Fruit fly (Drosophila melanogaster) whole organism, embryonic: Measurements from ENCODE around the gene CG10089.

Experiments
- Abd-B ChIP-seq: fragments of 200-800 bp; sonication (Bioruptor generic); optimal IDR thresholded peaks from 2 replicates; lab custom pipeline; 2018; ENCODE audit warnings: missing biosample characterization, mild to moderate bottlenecking, missing genetic modification characterization, moderate library complexity
- Adf1 ChIP-seq: fragments of 200-800 bp; sonication (Bioruptor generic); IDR thresholded peaks from 2 replicates; pipeline ENCODE4 v1.3.6; 2022; ENCODE audit warnings: missing biosample characterization, missing genetic modification characterization
- Atf6 ChIP-seq: fragments of 200-800 bp; sonication (Bioruptor generic); IDR thresholded peaks from 2 replicates; pipeline ENCODE4 v1.3.6; 2022; ENCODE audit warnings: missing biosample characterization, missing genetic modification characterization
- B-H1 ChIP-seq: fragments of 200-800 bp; sonication (Bioruptor generic); IDR thresholded peaks from 3 replicates; pipeline ENCODE4 v1.3.6; 2022; ENCODE audit warnings: missing biosample characterization, missing genetic modification characterization
- Bgb ChIP-seq: fragments of 200-800 bp; sonication (Bioruptor generic); IDR thresholded peaks from 2 replicates; pipeline ENCODE4 v1.3.6; 2022; ENCODE audit warnings: missing biosample characterization, missing genetic modification characterization; ENCODE audit not compliant: partially characterized antibody
- CG10565 ChIP-seq: fragments of 200-800 bp; sonication (Bioruptor generic); optimal IDR thresholded peaks from 3 replicates; lab custom pipeline; 2016; ENCODE audit warnings: missing biosample characterization, mild to moderate bottlenecking, missing genetic modification characterization
- CG10979 ChIP-seq: fragments of 200-800 bp; sonication (Bioruptor generic); optimal IDR thresholded peaks from 2 replicates; lab custom pipeline; 2018; ENCODE audit warnings: missing biosample characterization, mild to moderate bottlenecking, missing genetic modification characterization, moderate library complexity
- CG12299 ChIP-seq: fragments of 200-800 bp; sonication (Bioruptor generic); optimal IDR thresholded peaks from 2 replicates; lab custom pipeline; 2018; ENCODE audit warnings: missing biosample characterization, mild to moderate bottlenecking, missing genetic modification characterization
- CG12659 ChIP-seq: fragments of 200-800 bp; sonication (Bioruptor generic); optimal IDR thresholded peaks from 3 replicates; lab custom pipeline; 2017; ENCODE audit warnings: mild to moderate bottlenecking, missing biosample characterization, missing genetic modification reagents, missing genetic modification characterization
- CG12769 ChIP-seq: fragments of 200-800 bp; sonication (Bioruptor generic); optimal IDR thresholded peaks from 2 replicates; lab custom pipeline; 2019; ENCODE audit warnings: missing biosample characterization, mild to moderate bottlenecking, missing genetic modification characterization, moderate library complexity
- CG14860 ChIP-seq: fragments of 200-800 bp; sonication (Bioruptor generic); IDR thresholded peaks from 3 replicates; pipeline ENCODE4 v1.3.6; 2022; ENCODE audit warnings: missing biosample characterization, missing genetic modification characterization; ENCODE audit not compliant: partially characterized antibody
- CG14965 ChIP-seq: fragments of 200-800 bp; sonication (Bioruptor generic); optimal IDR thresholded peaks from 2 replicates; lab custom pipeline; 2016; ENCODE audit warnings: missing biosample characterization, missing genetic modification characterization, borderline replicate concordance
- CG2202 ChIP-seq: fragments of 200-800 bp; sonication (Bioruptor generic); optimal IDR thresholded peaks from 2 replicates; lab custom pipeline; 2018; ENCODE audit warnings: missing biosample characterization, mild to moderate bottlenecking, missing genetic modification characterization
- CG2889 ChIP-seq: fragments of 200-800 bp; sonication (Bioruptor generic); IDR thresholded peaks from 3 replicates; pipeline ENCODE4 v1.3.6; 2022; ENCODE audit warnings: missing biosample characterization, missing genetic modification characterization
- CG31365 ChIP-seq: fragments of 200-800 bp; sonication (Bioruptor generic); optimal IDR thresholded peaks from 2 replicates; lab custom pipeline; 2018; ENCODE audit warnings: missing biosample characterization, mild to moderate bottlenecking, missing genetic modification characterization
- CG34224 ChIP-seq: fragments of 200-800 bp; sonication (Bioruptor generic); IDR thresholded peaks from 3 replicates; pipeline ENCODE4 v1.3.6; 2022; ENCODE audit warnings: missing biosample characterization, missing genetic modification characterization; ENCODE audit not compliant: partially characterized antibody
- CG3847 ChIP-seq: fragments of 200-800 bp; sonication (Bioruptor generic); IDR thresholded peaks from 2 replicates; pipeline ENCODE4 v1.3.6; 2022; ENCODE audit warnings: missing biosample characterization, missing genetic modification characterization
- CG4282 ChIP-seq: fragments of 200-800 bp; sonication (Bioruptor generic); optimal IDR thresholded peaks from 2 replicates; lab custom pipeline; 2016; ENCODE audit warnings: missing biosample characterization, missing genetic modification characterization
- CG4328 ChIP-seq: fragments of 200-800 bp; sonication (Bioruptor generic); optimal IDR thresholded peaks from 3 replicates; lab custom pipeline; 2017; ENCODE audit warnings: missing biosample characterization, missing genetic modification reagents, missing genetic modification characterization
- CG7271 ChIP-seq: fragments of 200-800 bp; sonication (Bioruptor generic); optimal IDR thresholded peaks from 2 replicates; lab custom pipeline; 2018; ENCODE audit warnings: missing biosample characterization, mild to moderate bottlenecking, missing genetic modification characterization, moderate library complexity
- CG9215 ChIP-seq: fragments of 200-800 bp; sonication (Bioruptor generic); IDR thresholded peaks from 2 replicates; pipeline ENCODE4 v1.3.6; 2022; ENCODE audit warnings: missing biosample characterization, missing genetic modification characterization
- CG9727 ChIP-seq: fragments of 200-800 bp; sonication (Bioruptor generic); optimal IDR thresholded peaks from 3 replicates; lab custom pipeline; 2017; ENCODE audit warnings: missing biosample characterization, mild to moderate bottlenecking, missing genetic modification characterization
- CG9876 ChIP-seq: fragments of 200-800 bp; sonication (Bioruptor generic); optimal IDR thresholded peaks from 2 replicates; lab custom pipeline; 2016; ENCODE audit warnings: missing biosample characterization, missing genetic modification characterization
- CHES-1-like ChIP-seq: fragments of 200-800 bp; sonication (Bioruptor generic); optimal IDR thresholded peaks from 2 replicates; lab custom pipeline; 2016; ENCODE audit warnings: missing biosample characterization, missing genetic modification characterization
- CkIIα-i1 ChIP-seq: fragments of 200-800 bp; sonication (Bioruptor generic); IDR thresholded peaks from 2 replicates; pipeline ENCODE4 v1.3.6; 2022; ENCODE audit warnings: missing biosample characterization, missing genetic modification characterization
- Dbx ChIP-seq: fragments of 200-800 bp; sonication (Bioruptor generic); IDR thresholded peaks from 3 replicates; pipeline ENCODE4 v1.3.6; 2022; ENCODE audit warnings: missing biosample characterization, missing genetic modification characterization
- Deaf1 ChIP-seq: fragments of 200-800 bp; optimal IDR thresholded peaks from 3 replicates; lab custom pipeline; 2019; ENCODE audit warnings: missing biosample characterization, mild to moderate bottlenecking, missing genetic modification characterization, moderate library complexity
- Dll ChIP-seq: fragments of 200-800 bp; sonication (Bioruptor generic); IDR thresholded peaks from 4 replicates; pipeline ENCODE4 v1.3.6; 2022; ENCODE audit warnings: missing biosample characterization, missing genetic modification characterization; ENCODE audit not compliant: partially characterized antibody
- HLH3B ChIP-seq: fragments of 200-800 bp; sonication (Bioruptor generic); IDR thresholded peaks from 2 replicates; pipeline ENCODE4 v1.3.6; 2022; ENCODE audit warnings: missing biosample characterization, missing genetic modification characterization
- Mrtf ChIP-seq: fragments of 200-800 bp; sonication (Bioruptor generic); IDR thresholded peaks from 3 replicates; pipeline ENCODE4 v1.3.6; 2022; ENCODE audit warnings: missing biosample characterization, missing genetic modification characterization
- Rfx ChIP-seq: fragments of 200-800 bp; sonication (Bioruptor generic); IDR thresholded peaks from 2 replicates; pipeline ENCODE4 v1.3.6; 2022; ENCODE audit warnings: missing biosample characterization, missing genetic modification characterization
- Scr ChIP-seq: fragments of 200-800 bp; sonication (Bioruptor generic); IDR thresholded peaks from 2 replicates; pipeline ENCODE4 v1.3.6; 2022; ENCODE audit warnings: missing biosample characterization, missing genetic modification characterization; ENCODE audit not compliant: partially characterized antibody
- Trl ChIP-seq, 3 experiments: fragments of >200 bp in 2 of 3; fragments of 200-800 bp in 1 of 3; sonication (Bioruptor generic) in 1 of 3; optimal IDR thresholded peaks; 2 replicates in 1 of 3; 3 replicates in 2 of 3; lab custom pipeline; 2016 to 2017; ENCODE audit warnings: missing biosample characterization in 1 of 3, missing genetic modification characterization in 1 of 3
- ac ChIP-seq: fragments of 200-800 bp; sonication (Bioruptor generic); optimal IDR thresholded peaks from 3 replicates; lab custom pipeline; 2017; ENCODE audit warnings: missing biosample characterization, mild to moderate bottlenecking, missing genetic modification characterization
- crp ChIP-seq, 2 experiments: fragments of 200-800 bp; sonication (Bioruptor generic); optimal IDR thresholded peaks; 2 replicates in 1 of 2; 3 replicates in 1 of 2; lab custom pipeline; 2017; ENCODE audit warnings: missing biosample characterization in 2 of 2, missing genetic modification characterization in 2 of 2, mild to moderate bottlenecking in 1 of 2, moderate library complexity in 1 of 2
- dysf ChIP-seq: fragments of 200-800 bp; sonication (Bioruptor generic); IDR thresholded peaks from 3 replicates; pipeline ENCODE4 v1.3.6; 2022; ENCODE audit warnings: missing biosample characterization, missing genetic modification characterization
- eyg ChIP-seq: fragments of 200-800 bp; sonication (Bioruptor generic); optimal IDR thresholded peaks from 3 replicates; lab custom pipeline; 2016; ENCODE audit warnings: missing biosample characterization, missing genetic modification characterization
- fd96Cb ChIP-seq: fragments of 200-800 bp; sonication (Bioruptor generic); optimal IDR thresholded peaks from 2 replicates; lab custom pipeline; 2018; ENCODE audit warnings: missing biosample characterization, mild to moderate bottlenecking, missing genetic modification characterization, moderate library complexity
- gfzf ChIP-seq: fragments of 200-800 bp; sonication (Bioruptor generic); optimal IDR thresholded peaks from 2 replicates; lab custom pipeline; 2016; ENCODE audit warnings: missing biosample characterization, mild to moderate bottlenecking, missing genetic modification characterization, moderate library complexity
- grau ChIP-seq: fragments of 200-800 bp; optimal IDR thresholded peaks from 3 replicates; lab custom pipeline; 2019; ENCODE audit warnings: missing biosample characterization, mild to moderate bottlenecking, missing genetic modification characterization, moderate library complexity
- hbn ChIP-seq: fragments of 200-800 bp; sonication (Bioruptor generic); IDR thresholded peaks from 2 replicates; pipeline ENCODE4 v1.3.6; 2022; ENCODE audit warnings: missing biosample characterization, missing genetic modification characterization; ENCODE audit not compliant: partially characterized antibody
- ind ChIP-seq: fragments of 200-800 bp; sonication (Bioruptor generic); optimal IDR thresholded peaks from 3 replicates; lab custom pipeline; 2016; ENCODE audit warnings: missing biosample characterization, missing genetic modification characterization
- jigr1 ChIP-seq: fragments of 200-800 bp; sonication (Bioruptor generic); IDR thresholded peaks from 3 replicates; pipeline ENCODE4 v1.3.6; 2022; ENCODE audit warnings: missing biosample characterization, missing genetic modification characterization
- mam ChIP-seq: fragments of 200-800 bp; sonication (Bioruptor generic); optimal IDR thresholded peaks from 3 replicates; lab custom pipeline; 2016; ENCODE audit warnings: missing biosample characterization, missing genetic modification characterization
- mirr ChIP-seq: fragments of 200-800 bp; sonication (Bioruptor generic); optimal IDR thresholded peaks from 3 replicates; lab custom pipeline; 2018; ENCODE audit warnings: missing biosample characterization, mild to moderate bottlenecking, missing genetic modification characterization
- nom ChIP-seq: fragments of 200-800 bp; sonication (Bioruptor generic); optimal IDR thresholded peaks from 2 replicates; lab custom pipeline; 2017; ENCODE audit warnings: missing biosample characterization, missing genetic modification characterization, mild to moderate bottlenecking, moderate library complexity, missing genetic modification reagents
- tap ChIP-seq: fragments of 200-800 bp; optimal IDR thresholded peaks from 3 replicates; lab custom pipeline; 2019; ENCODE audit warnings: missing biosample characterization, mild to moderate bottlenecking, missing genetic modification characterization, moderate library complexity
- usp ChIP-seq: fragments of >200 bp; optimal IDR thresholded peaks from 2 replicates; lab custom pipeline; 2017; ENCODE audit warnings: missing biosample characterization, missing genetic modification characterization
- vnd ChIP-seq: fragments of 200-800 bp; sonication (Bioruptor generic); IDR thresholded peaks from 3 replicates; pipeline ENCODE4 v1.3.6; 2022; ENCODE audit warnings: missing biosample characterization, missing genetic modification characterization; ENCODE audit not compliant: partially characterized antibody
- yki ChIP-seq: fragments of >200 bp; optimal IDR thresholded peaks from 3 replicates; lab custom pipeline; 2018
- zfh1 ChIP-seq: fragments of 200-800 bp; sonication (Bioruptor generic); IDR thresholded peaks from 3 replicates; pipeline ENCODE4 v1.3.6; 2022; ENCODE audit warnings: missing biosample characterization, missing genetic modification characterization

The CG10089 gene

dm6 chr3L:13480241-13480627, 5.6 kb upstream of the CG10089 start:
- no peak for TF ChIP-seq CG4282 (GFP tag; lab: Kevin White, UChicago)
- TF ChIP-seq nom (GFP tag; lab: Kevin White, UChicago), result peak; percentile 38
- TF ChIP-seq CG2889 (GFP tag; lab: Robert Waterston, UW), result no peak
- TF ChIP-seq CG12769, result peak; percentile 9
- no peak for TF ChIP-seq jigr1 (GFP tag; lab: Robert Waterston, UW)
- TF ChIP-seq hbn (GFP tag; lab: Robert Waterston, UW), result 0 out of 2 replicates have a peak, but pooled peaks have one; percentile 23
- peak in 1 of 2 experiments; percentile 55 for TF ChIP-seq Trl (optimal IDR thresholded peaks at IDR 0.05; lab: Kevin White, UChicago)
- no peak for TF ChIP-seq Trl (GFP tag; optimal IDR thresholded peaks at IDR 0.05; lab: Kevin White, UChicago)
- TF ChIP-seq CG9727 (GFP tag; lab: Kevin White, UChicago), result no peak
- no peak for TF ChIP-seq CG2202 (tag; lab: Kevin White, UChicago)
- TF ChIP-seq CG12299 (tag; lab: Kevin White, UChicago), result no peak
- TF ChIP-seq grau (tag; lab: Kevin White, UChicago), result no peak
- TF ChIP-seq fd96Cb (tag; lab: Kevin White, UChicago), result no peak
- TF ChIP-seq zfh1 (GFP tag; lab: Robert Waterston, UW), result no peak
- TF ChIP-seq HLH3B (GFP tag; lab: Robert Waterston, UW), result no peak
- TF ChIP-seq gfzf (GFP tag; lab: Kevin White, UChicago), result no peak
- TF ChIP-seq vnd (GFP tag; lab: Robert Waterston, UW), result no peak
- no peak for TF ChIP-seq CG7271 (tag; lab: Kevin White, UChicago)
- no peak for TF ChIP-seq yki (lab: Kevin White, UChicago)
- TF ChIP-seq Abd-B, result no peak
- no peak for TF ChIP-seq CG31365 (tag; lab: Kevin White, UChicago)
- TF ChIP-seq Bgb (GFP tag; lab: Robert Waterston, UW), result no peak
- TF ChIP-seq mam (GFP tag; lab: Kevin White, UChicago), result no peak
- peak; percentile 84 for TF ChIP-seq Deaf1 (tag; lab: Kevin White, UChicago)
- no peak for TF ChIP-seq crp (GFP tag; optimal IDR thresholded peaks at IDR 0.05; lab: Kevin White, UChicago)
- no peak for TF ChIP-seq Dbx (GFP tag; lab: Robert Waterston, UW)
- TF ChIP-seq CG12659, result no peak
- TF ChIP-seq CG34224, result peak; percentile 41; the same call in 2 of the 3 replicates
- TF ChIP-seq Dll (GFP tag; lab: Robert Waterston, UW), result no peak
- peak; percentile 21; the same call in 1 of the 2 replicates for TF ChIP-seq Rfx (GFP tag; lab: Robert Waterston, UW)
- TF ChIP-seq CG14860 (GFP tag; lab: Robert Waterston, UW), result no peak
- no peak for TF ChIP-seq eyg (GFP tag; lab: Kevin White, UChicago)
- no peak for TF ChIP-seq CG10565 (GFP tag; lab: Kevin White, UChicago)
- TF ChIP-seq usp (GFP tag; lab: Kevin White, UChicago), result no peak
- TF ChIP-seq CG4328, result no peak
- no peak for TF ChIP-seq CkIIα-i1 (GFP tag; lab: Robert Waterston, UW)
- TF ChIP-seq tap (tag; lab: Kevin White, UChicago), result no peak
- no peak for TF ChIP-seq Scr
- no peak for TF ChIP-seq ac (GFP tag; lab: Kevin White, UChicago)
- no peak for TF ChIP-seq CG9215
- TF ChIP-seq mirr (GFP tag; lab: Kevin White, UChicago), result peak; percentile 28
- no peak for TF ChIP-seq CG3847
- no peak for TF ChIP-seq CHES-1-like (GFP tag; lab: Kevin White, UChicago)
- TF ChIP-seq CG10979, result no peak
- TF ChIP-seq Adf1 (GFP tag; lab: Robert Waterston, UW), result no peak
- TF ChIP-seq CG9876 (GFP tag; lab: Kevin White, UChicago), result no peak
- TF ChIP-seq dysf (GFP tag; lab: Robert Waterston, UW), result no peak
- no peak for TF ChIP-seq B-H1 (GFP tag; lab: Robert Waterston, UW)
- TF ChIP-seq Atf6 (GFP tag; lab: Robert Waterston, UW), result 0 out of 2 replicates have a peak, but pooled peaks have one; percentile 9
- TF ChIP-seq Mrtf, result no peak
- TF ChIP-seq CG14965, result no peak
- TF ChIP-seq ind (GFP tag; lab: Kevin White, UChicago), result no peak
